Worm (Caenorhabditis elegans): ENCODE results near the gene thn-2.

DNA sequence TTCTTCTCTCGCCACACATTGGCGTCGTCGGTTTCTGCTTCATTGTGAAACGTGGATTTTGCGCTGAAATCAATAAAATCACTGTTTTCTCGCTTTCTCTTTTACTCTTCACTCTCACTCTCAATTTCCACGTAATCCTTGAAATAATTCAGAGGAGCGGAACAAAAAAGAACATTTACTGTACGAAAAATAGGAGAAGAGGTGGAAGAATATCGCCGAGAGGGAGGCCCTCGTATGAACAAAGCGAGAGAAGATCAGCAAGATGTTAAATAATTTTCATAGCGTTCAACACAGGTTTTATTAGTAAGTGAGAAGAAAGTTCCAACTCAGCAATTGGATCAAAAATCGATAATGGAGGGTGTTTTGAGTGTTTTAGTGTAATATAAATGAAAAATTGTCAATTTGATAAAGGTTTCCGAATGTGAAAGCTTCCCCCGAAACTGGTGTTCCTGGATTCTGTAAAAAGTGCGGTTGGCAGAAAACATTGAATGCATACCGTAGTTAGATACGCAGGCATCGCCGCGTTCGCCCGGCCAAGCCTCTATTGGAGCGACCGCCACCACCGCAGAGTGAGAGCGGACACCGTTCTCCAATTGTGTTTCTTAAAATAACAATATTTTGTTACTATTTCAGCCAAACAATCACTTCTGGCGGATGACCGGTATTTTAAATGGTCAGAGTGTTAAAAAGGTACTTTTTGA, 21.4 kb upstream of the thn-2 start, which contains the start of the genes ccr-4 and ZC518.8:
- TF ChIP-seq him-1 (tag; optimal IDR thresholded peaks at IDR 0.05) (no peak), W03F9.2 (tag; optimal IDR thresholded peaks at IDR 0.05) (no peak)

Data from whole organism, L4/young adult.